Fruit fly (Drosophila melanogaster) whole organism, prepupa: Measurements from ENCODE around the gene bcd.
A peak's percentile ranks its signal among the peaks of the same experiment; 100 is the strongest.

Experiments
- Blimp-1 ChIP-seq: fragments of 200-800 bp; sonication (Bioruptor generic); optimal IDR thresholded peaks from 3 replicates; lab custom pipeline; 2017; ENCODE audit warnings: missing biosample characterization, missing genetic modification characterization, mild to moderate bottlenecking, moderate library complexity, missing genetic modification reagents
- CG10631 ChIP-seq: fragments of 200-800 bp; sonication (Bioruptor generic); optimal IDR thresholded peaks from 2 replicates; lab custom pipeline; 2016; ENCODE audit warnings: missing biosample characterization, missing genetic modification characterization
- CG10669 ChIP-seq: fragments of 200-800 bp; sonication (Bioruptor generic); optimal IDR thresholded peaks from 3 replicates; lab custom pipeline; 2018; ENCODE audit warnings: missing biosample characterization, mild to moderate bottlenecking, missing genetic modification characterization, moderate library complexity
- CG11294 ChIP-seq: fragments of 200-800 bp; sonication (Bioruptor generic); IDR thresholded peaks from 2 replicates; pipeline ENCODE4 v1.3.6; 2022; ENCODE audit warnings: missing biosample characterization, missing genetic modification characterization
- CG11762 ChIP-seq: fragments of 200-800 bp; sonication (Bioruptor generic); optimal IDR thresholded peaks from 3 replicates; lab custom pipeline; 2016; ENCODE audit warnings: missing biosample characterization, missing genetic modification characterization; ENCODE audit not compliant: insufficient read depth
- CG11902 ChIP-seq: fragments of 200-800 bp; sonication (Bioruptor generic); optimal IDR thresholded peaks from 3 replicates; lab custom pipeline; 2016; ENCODE audit warnings: missing biosample characterization, missing genetic modification characterization
- CG1621 ChIP-seq: fragments of 200-800 bp; sonication (Bioruptor generic); optimal IDR thresholded peaks from 3 replicates; lab custom pipeline; 2018; ENCODE audit warnings: missing biosample characterization, mild to moderate bottlenecking, missing genetic modification characterization
- CG16779 ChIP-seq: fragments of 200-800 bp; sonication (Bioruptor generic); optimal IDR thresholded peaks from 3 replicates; lab custom pipeline; 2017; ENCODE audit warnings: missing biosample characterization, mild to moderate bottlenecking, missing genetic modification characterization
- CG3032 ChIP-seq: fragments of 200-800 bp; optimal IDR thresholded peaks from 2 replicates; lab custom pipeline; 2019; ENCODE audit warnings: missing biosample characterization, mild to moderate bottlenecking, missing genetic modification characterization, moderate library complexity
- CG31627 ChIP-seq: fragments of 200-800 bp; sonication (Bioruptor generic); optimal IDR thresholded peaks from 3 replicates; lab custom pipeline; 2016; ENCODE audit warnings: missing biosample characterization, missing genetic modification characterization
- CG32006 ChIP-seq: fragments of 200-800 bp; sonication (Bioruptor generic); optimal IDR thresholded peaks from 3 replicates; lab custom pipeline; 2017; ENCODE audit warnings: missing biosample characterization, mild to moderate bottlenecking, missing genetic modification characterization
- CG34406 ChIP-seq: fragments of 200-800 bp; sonication (Bioruptor generic); optimal IDR thresholded peaks from 3 replicates; lab custom pipeline; 2016; ENCODE audit warnings: missing biosample characterization, missing genetic modification characterization
- CG3919 ChIP-seq: fragments of 200-800 bp; sonication (Bioruptor generic); optimal IDR thresholded peaks from 3 replicates; lab custom pipeline; 2016; ENCODE audit warnings: missing biosample characterization, missing genetic modification characterization
- CG4318 ChIP-seq: fragments of 200-800 bp; sonication (Bioruptor generic); optimal IDR thresholded peaks from 3 replicates; lab custom pipeline; 2017; ENCODE audit warnings: missing biosample characterization, mild to moderate bottlenecking, missing genetic modification characterization
- CG6163 ChIP-seq: fragments of 200-800 bp; sonication (Bioruptor generic); IDR thresholded peaks from 3 replicates; pipeline ENCODE4 v1.3.6; 2022; ENCODE audit warnings: missing biosample characterization, missing genetic modification characterization
- CG6792 ChIP-seq: fragments of 200-800 bp; sonication (Bioruptor generic); optimal IDR thresholded peaks from 3 replicates; lab custom pipeline; 2016; ENCODE audit warnings: missing biosample characterization, missing genetic modification characterization
- CG6808 ChIP-seq: fragments of 200-800 bp; sonication (Bioruptor generic); optimal IDR thresholded peaks from 3 replicates; lab custom pipeline; 2017; ENCODE audit warnings: missing biosample characterization, missing genetic modification characterization, mild to moderate bottlenecking, moderate library complexity, missing genetic modification reagents
- CG6854 ChIP-seq: fragments of 200-800 bp; sonication (Bioruptor generic); optimal IDR thresholded peaks from 2 replicates; lab custom pipeline; 2017; ENCODE audit warnings: missing biosample characterization, mild to moderate bottlenecking, missing genetic modification characterization
- CG7368 ChIP-seq: fragments of 200-800 bp; sonication (Bioruptor generic); optimal IDR thresholded peaks from 3 replicates; lab custom pipeline; 2016; ENCODE audit warnings: missing biosample characterization, missing genetic modification characterization
- CG8119 ChIP-seq: fragments of 200-800 bp; sonication (Bioruptor generic); IDR thresholded peaks from 3 replicates; pipeline ENCODE4 v1.3.6; 2022; ENCODE audit warnings: missing biosample characterization, missing genetic modification characterization
- CG8319 ChIP-seq: fragments of 200-800 bp; sonication (Bioruptor generic); optimal IDR thresholded peaks from 3 replicates; lab custom pipeline; 2016; ENCODE audit warnings: missing biosample characterization, missing genetic modification characterization
- CG8632 ChIP-seq: fragments of 200-800 bp; sonication (Bioruptor generic); optimal IDR thresholded peaks from 3 replicates; lab custom pipeline; 2016; ENCODE audit warnings: missing biosample characterization, missing genetic modification characterization
- CG9139 ChIP-seq: fragments of 200-800 bp; sonication (Bioruptor generic); optimal IDR thresholded peaks from 3 replicates; lab custom pipeline; 2017; ENCODE audit warnings: missing biosample characterization, mild to moderate bottlenecking, missing genetic modification characterization
- Eip75B ChIP-seq: fragments of 200-800 bp; sonication (Bioruptor generic); optimal IDR thresholded peaks from 3 replicates; lab custom pipeline; 2016; ENCODE audit warnings: missing biosample characterization, missing genetic modification characterization
- Eip78C ChIP-seq: fragments of 200-800 bp; sonication (Bioruptor generic); peaks from one replicate; lab custom pipeline; 2016; ENCODE audit warnings: missing biosample characterization, missing genetic modification characterization
- Eip93F ChIP-seq: fragments of 200-800 bp; sonication (Bioruptor generic); optimal IDR thresholded peaks from 2 replicates; lab custom pipeline; 2016; ENCODE audit warnings: missing biosample characterization, mild to moderate bottlenecking, missing genetic modification characterization
- Ets21C ChIP-seq: fragments of 200-800 bp; sonication (Bioruptor generic); optimal IDR thresholded peaks from 3 replicates; lab custom pipeline; 2016; ENCODE audit warnings: missing biosample characterization, missing genetic modification characterization
- Ets96B ChIP-seq: fragments of 200-800 bp; optimal IDR thresholded peaks from 2 replicates; lab custom pipeline; 2019; ENCODE audit warnings: missing biosample characterization, mild to moderate bottlenecking, missing genetic modification characterization, moderate library complexity
- Gug ChIP-seq: fragments of 200-800 bp; sonication (Bioruptor generic); IDR thresholded peaks from 2 replicates; pipeline ENCODE4 v1.3.6; 2022; ENCODE audit warnings: missing biosample characterization, missing genetic modification characterization
- Hr38 ChIP-seq: sonication (Bioruptor generic); optimal IDR thresholded peaks from 2 replicates; lab custom pipeline; 2016; ENCODE audit warnings: missing biosample characterization, missing genetic modification characterization
- Hr39 ChIP-seq: fragments of 200-800 bp; sonication (Bioruptor generic); optimal IDR thresholded peaks from 2 replicates; lab custom pipeline; 2016; ENCODE audit warnings: missing biosample characterization, missing genetic modification characterization
- Hr4 ChIP-seq: fragments of 200-800 bp; sonication (Bioruptor generic); optimal IDR thresholded peaks from 3 replicates; lab custom pipeline; 2016; ENCODE audit warnings: missing biosample characterization, missing genetic modification characterization
- Lpt ChIP-seq: fragments of 200-800 bp; sonication (Bioruptor generic); optimal IDR thresholded peaks from 3 replicates; lab custom pipeline; 2016; ENCODE audit warnings: missing biosample characterization, missing genetic modification characterization
- Met ChIP-seq: fragments of 200-800 bp; sonication (Bioruptor generic); optimal IDR thresholded peaks from 3 replicates; lab custom pipeline; 2016; ENCODE audit warnings: missing biosample characterization, missing genetic modification characterization
- OdsH ChIP-seq: fragments of 200-800 bp; sonication (Bioruptor generic); optimal IDR thresholded peaks from 3 replicates; lab custom pipeline; 2016; ENCODE audit warnings: missing biosample characterization, missing genetic modification characterization
- Smox ChIP-seq: fragments of 200-800 bp; sonication (Bioruptor generic); optimal IDR thresholded peaks from 3 replicates; lab custom pipeline; 2016; ENCODE audit warnings: missing biosample characterization, missing genetic modification characterization
- Sox102F ChIP-seq: fragments of 200-800 bp; sonication (Bioruptor generic); optimal IDR thresholded peaks from 2 replicates; lab custom pipeline; 2016; ENCODE audit warnings: missing biosample characterization, mild to moderate bottlenecking, missing genetic modification characterization
- Sox14 ChIP-seq: fragments of 200-800 bp; sonication (Bioruptor generic); optimal IDR thresholded peaks from 3 replicates; lab custom pipeline; 2016; ENCODE audit warnings: missing biosample characterization, missing genetic modification characterization
- acj6 ChIP-seq: fragments of 200-800 bp; sonication (Bioruptor generic); optimal IDR thresholded peaks from 3 replicates; lab custom pipeline; 2016; ENCODE audit warnings: missing biosample characterization, missing genetic modification characterization
- cyc ChIP-seq: fragments of 200-800 bp; sonication (Bioruptor generic); optimal IDR thresholded peaks from 3 replicates; lab custom pipeline; 2016; ENCODE audit warnings: missing biosample characterization, missing genetic modification characterization
- dac ChIP-seq: fragments of 200-800 bp; sonication (Bioruptor generic); optimal IDR thresholded peaks from 2 replicates; lab custom pipeline; 2017; ENCODE audit warnings: missing biosample characterization, mild to moderate bottlenecking, missing genetic modification characterization
- dsx ChIP-seq: fragments of 200-800 bp; optimal IDR thresholded peaks from 3 replicates; lab custom pipeline; 2019; ENCODE audit warnings: missing biosample characterization, mild to moderate bottlenecking, missing genetic modification characterization, moderate library complexity; ENCODE audit not compliant: poor library complexity, severe bottlenecking
- eg ChIP-seq: fragments of 200-800 bp; sonication (Bioruptor generic); IDR thresholded peaks from 3 replicates; pipeline ENCODE4 v1.3.6; 2022; ENCODE audit warnings: missing biosample characterization, missing genetic modification characterization
- esn ChIP-seq: fragments of 200-800 bp; sonication (Bioruptor generic); optimal IDR thresholded peaks from 2 replicates; lab custom pipeline; 2016; ENCODE audit warnings: missing biosample characterization, mild to moderate bottlenecking, missing genetic modification characterization, moderate library complexity
- fd85E ChIP-seq: fragments of 200-800 bp; sonication (Bioruptor generic); optimal IDR thresholded peaks from 3 replicates; lab custom pipeline; 2016; ENCODE audit warnings: missing biosample characterization, missing genetic modification characterization
- fkh ChIP-seq: fragments of 200-800 bp; sonication (Bioruptor generic); optimal IDR thresholded peaks from 3 replicates; lab custom pipeline; 2017; ENCODE audit warnings: missing biosample characterization, mild to moderate bottlenecking, missing genetic modification characterization, moderate library complexity
- lz ChIP-seq: fragments of 200-800 bp; sonication (Bioruptor generic); optimal IDR thresholded peaks from 3 replicates; lab custom pipeline; 2016; ENCODE audit warnings: missing biosample characterization, missing genetic modification characterization
- net ChIP-seq: fragments of 200-800 bp; sonication (Bioruptor generic); optimal IDR thresholded peaks from 3 replicates; lab custom pipeline; 2016; ENCODE audit warnings: missing biosample characterization, missing genetic modification characterization
- pdm3 ChIP-seq: fragments of 200-800 bp; sonication (Bioruptor generic); optimal IDR thresholded peaks from 3 replicates; lab custom pipeline; 2016; ENCODE audit warnings: missing biosample characterization, missing genetic modification characterization
- salr ChIP-seq, 2 experiments: fragments of 200-800 bp; sonication (Bioruptor generic); optimal IDR thresholded peaks; 3 replicates each; lab custom pipeline; 2016 to 2018; ENCODE audit warnings: missing biosample characterization in 2 of 2, missing genetic modification characterization in 2 of 2, mild to moderate bottlenecking in 1 of 2
- ss ChIP-seq, 2 experiments: fragments of 200-800 bp; sonication (Bioruptor generic); optimal IDR thresholded peaks; 2 replicates in 1 of 2; 3 replicates in 1 of 2; lab custom pipeline; 2017 to 2018; ENCODE audit warnings: mild to moderate bottlenecking in 2 of 2, missing biosample characterization in 2 of 2, missing genetic modification characterization in 2 of 2, moderate library complexity in 1 of 2
- svp ChIP-seq: fragments of 200-800 bp; sonication (Bioruptor generic); peaks from one replicate; lab custom pipeline; 2016; ENCODE audit warnings: missing biosample characterization, missing genetic modification characterization
- vri ChIP-seq: fragments of 200-800 bp; sonication (Bioruptor generic); optimal IDR thresholded peaks from 3 replicates; lab custom pipeline; 2016; ENCODE audit warnings: missing biosample characterization, mild to moderate bottlenecking, missing genetic modification characterization

Gene bcd

DNA sequence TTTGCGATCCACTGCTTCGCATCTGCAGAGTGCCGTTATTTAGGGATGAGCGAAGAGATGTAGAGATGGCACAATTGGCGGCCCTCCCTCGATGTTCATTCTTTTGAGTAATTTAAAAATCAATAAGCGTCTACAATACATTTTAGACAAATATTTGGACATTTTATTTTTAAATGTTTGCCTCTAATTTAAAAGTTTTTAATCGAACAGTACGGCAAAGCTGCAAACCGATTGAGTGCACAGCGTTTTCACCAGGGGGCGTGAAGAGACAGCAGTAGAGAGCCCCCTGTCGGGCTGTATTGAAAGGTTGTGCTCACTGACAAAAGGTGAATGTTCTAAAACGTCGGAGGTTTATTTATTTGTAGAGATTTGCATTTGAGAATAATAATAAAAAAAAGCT is at the start of gene bcd:
Gene bcd, minus strand, starts transcription at position 48 of the 400 bp plus-strand sequence.
- TF ChIP-seq fkh (peak; percentile 43), net (GFP tag; lab: Kevin White, UChicago) (peak; percentile 25), CG10631 (GFP tag; lab: Kevin White, UChicago) (peak; percentile 60), Gug (GFP tag; lab: Robert Waterston, UW) (no peak), CG6808 (GFP tag; lab: Kevin White, UChicago) (no peak), CG16779 (tag; lab: Kevin White, UChicago) (no peak), Hr39 (peak; percentile 81), CG34406 (GFP tag; lab: Kevin White, UChicago) (no peak), CG32006 (GFP tag; lab: Kevin White, UChicago) (peak; percentile 49), dsx (GFP tag; lab: Kevin White, UChicago) (no peak), vri (peak; percentile 34), CG4318 (GFP tag; lab: Kevin White, UChicago) (no peak), salr (GFP tag; optimal IDR thresholded peaks at IDR 0.05; lab: Kevin White, UChicago) (peak in 1 of 2 experiments; percentile 52), eg (GFP tag; lab: Robert Waterston, UW) (peak; percentile 41; the same call in 1 of the 3 replicates), CG6163 (peak; percentile 77), cyc (GFP tag; lab: Kevin White, UChicago) (peak; percentile 80), Blimp-1 (no peak), CG9139 (GFP tag; lab: Kevin White, UChicago) (no peak), dac (peak; percentile 66), esn (peak; percentile 67), lz (GFP tag; lab: Kevin White, UChicago) (peak; percentile 75), Ets96B (tag; lab: Kevin White, UChicago) (no peak), CG11902 (GFP tag; lab: Kevin White, UChicago) (peak; percentile 53), Eip93F (GFP tag; lab: Kevin White, UChicago) (no peak), pdm3 (GFP tag; lab: Kevin White, UChicago) (peak; percentile 70), ss (GFP tag; optimal IDR thresholded peaks at IDR 0.05; lab: Kevin White, UChicago) (no peak), CG3032 (peak; percentile 57), CG11294 (peak; percentile 25; the same call in 1 of the 2 replicates), OdsH (peak; percentile 64), Met (GFP tag; lab: Kevin White, UChicago) (peak; percentile 49), Lpt (GFP tag; lab: Kevin White, UChicago) (no peak), Smox (GFP tag; lab: Kevin White, UChicago) (peak; percentile 48), Hr4 (GFP tag; lab: Kevin White, UChicago) (peak; percentile 53), Eip78C (GFP tag; lab: Kevin White, UChicago) (peak; percentile 77), CG6792 (GFP tag; lab: Kevin White, UChicago) (peak; percentile 47), Hr38 (no peak), Ets21C (peak; percentile 56), Sox14 (GFP tag; lab: Kevin White, UChicago) (peak; percentile 65), CG8632 (no peak), CG31627 (GFP tag; lab: Kevin White, UChicago) (peak; percentile 82), CG10669 (GFP tag; lab: Kevin White, UChicago) (peak; percentile 32), Eip75B (peak; percentile 29), CG7368 (GFP tag; lab: Kevin White, UChicago) (peak; percentile 32), svp (peak; percentile 79), CG6854 (GFP tag; lab: Kevin White, UChicago) (no peak), Sox102F (GFP tag; lab: Kevin White, UChicago) (peak; percentile 35), CG11762 (GFP tag; lab: Kevin White, UChicago) (no peak), CG3919 (GFP tag; lab: Kevin White, UChicago) (peak; percentile 73), fd85E (GFP tag; lab: Kevin White, UChicago) (no peak), acj6 (GFP tag; lab: Kevin White, UChicago) (peak; percentile 59), CG8119 (GFP tag; lab: Robert Waterston, UW) (no peak), CG8319 (GFP tag; lab: Kevin White, UChicago) (peak; percentile 4), CG1621 (tag; lab: Kevin White, UChicago) (peak; percentile 27)
